Fruit fly (Drosophila melanogaster): ENCODE results near the gene Prosbeta4.

dm6 chr2L:16684908-16685611 lies 46.9 kb downstream of the Prosbeta4 start:
- TF ChIP-seq CG9948 (tag; optimal IDR thresholded peaks at IDR 0.05) = peak; percentile 89
- TF ChIP-seq gl (tag; optimal IDR thresholded peaks at IDR 0.05) = no peak
- peak; percentile 6; the same call in 1 of the 2 replicates for TF ChIP-seq CG12605 (GFP tag; IDR thresholded peaks at IDR 0.05)
- TF ChIP-seq CG15710 (tag; optimal IDR thresholded peaks at IDR 0.05) = peak; percentile 86
- peak; percentile 35 for TF ChIP-seq Pif1B (GFP tag; optimal IDR thresholded peaks at IDR 0.05)
- peak; percentile 37; the same call in 1 of the 3 replicates for TF ChIP-seq fd96Ca (GFP tag; IDR thresholded peaks at IDR 0.05)

All from whole organism, pupa.